Worm (Caenorhabditis elegans): ENCODE data around the gene fzo-1.
A peak's percentile ranks its signal among the peaks of the same experiment; 100 is the strongest.

Gene fzo-1

DNA sequence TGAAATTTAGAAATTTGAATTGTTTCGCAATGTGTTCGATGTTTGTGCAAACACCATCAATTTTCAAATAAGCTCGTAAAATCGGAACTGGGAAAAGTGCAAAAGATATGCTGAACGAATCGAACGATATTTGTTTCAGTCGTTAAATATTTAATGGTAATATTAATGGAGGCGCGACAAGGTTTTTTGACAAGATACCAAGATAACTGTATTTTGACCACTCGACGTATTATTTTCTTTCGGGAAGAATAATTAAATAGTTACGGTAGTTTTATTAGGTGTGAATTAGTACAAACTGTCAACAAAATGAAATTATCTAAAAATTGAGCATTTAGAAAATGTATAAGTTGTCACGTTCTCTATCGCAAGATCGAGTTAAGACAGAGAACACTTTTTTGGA, 31.7 kb downstream of the fzo-1 start (continued):
- no peak for TF ChIP-seq spr-3 (GFP tag; optimal IDR thresholded peaks at IDR 0.05)
- TF ChIP-seq ceh-82 (tag; optimal IDR thresholded peaks at IDR 0.05), result no peak
- no peak for TF ChIP-seq madf-9 (GFP tag; conservative IDR thresholded peaks at IDR 0.05)
- peak; percentile 22; the same call in 1 of the 2 replicates for TF ChIP-seq ceh-20 (GFP tag; IDR thresholded peaks at IDR 0.05)

- no peak for TF ChIP-seq ceh-32 (tag; optimal IDR thresholded peaks at IDR 0.05; ENCODE audit: poor library complexity)
- TF ChIP-seq tra-1 (GFP tag; IDR thresholded peaks at IDR 0.05), result no peak
- no peak for TF ChIP-seq nhr-42 (GFP tag; IDR thresholded peaks at IDR 0.05)
- TF ChIP-seq D1046.2 (GFP tag; IDR thresholded peaks at IDR 0.05), result no peak
- no peak for TF ChIP-seq jun-1 (tag; optimal IDR thresholded peaks at IDR 0.05)
- TF ChIP-seq mxl-3 (GFP tag; optimal IDR thresholded peaks at IDR 0.05), result no peak
- no peak for TF ChIP-seq R02D3.7 (tag; optimal IDR thresholded peaks at IDR 0.05)
- TF ChIP-seq mdt-29 (GFP tag; IDR thresholded peaks at IDR 0.05), result no peak
- TF ChIP-seq pha-4 (GFP tag; IDR thresholded peaks at IDR 0.05), result no peak
- no peak for TF ChIP-seq pha-4 (tag; optimal IDR thresholded peaks at IDR 0.05)
- TF ChIP-seq ctbp-1 (GFP tag; IDR thresholded peaks at IDR 0.05), result no peak
- TF ChIP-seq daf-8 (GFP tag; IDR thresholded peaks at IDR 0.05), result no peak
- TF ChIP-seq lim-7 (GFP tag; IDR thresholded peaks at IDR 0.05), result no peak
- TF ChIP-seq mes-2 (tag; optimal IDR thresholded peaks at IDR 0.05; ENCODE audit: poor library complexity, severe bottlenecking), result no peak
- TF ChIP-seq aly-2 (tag; optimal IDR thresholded peaks at IDR 0.05), result no peak
- no peak for TF ChIP-seq dmd-8 (GFP tag; IDR thresholded peaks at IDR 0.05)
- no peak for TF ChIP-seq mep-1 (tag; optimal IDR thresholded peaks at IDR 0.05)
- TF ChIP-seq zip-11 (GFP tag; IDR thresholded peaks at IDR 0.05), result no peak
- TF ChIP-seq aha-1 (tag), result no peak
- TF ChIP-seq nhr-102 (tag; optimal IDR thresholded peaks at IDR 0.05), result no peak
Measured at ce11 chrII:5801075-5801474, 34.9 kb downstream of the fzo-1 start, which contains the start of the genes K05F1.9 and K05F1.1. K05F1.9 (minus strand) TSS chrII:5801175. K05F1.1 (plus strand) TSS chrII:5801382.

ce11 chrII:5799553-5799952, 36.5 kb downstream of the fzo-1 start, which contains the start of gene K05F1.8:
K05F1.8 (minus strand) TSS chrII:5799653.
- TF ChIP-seq nhr-11 (tag; optimal IDR thresholded peaks at IDR 0.05) (no peak), mep-1 (tag; optimal IDR thresholded peaks at IDR 0.05) (no peak)

- TF ChIP-seq R02D3.7 (tag; optimal IDR thresholded peaks at IDR 0.05) (no peak), F44E2.7 (GFP tag; IDR thresholded peaks at IDR 0.05) (no peak), daf-12 (tag; optimal IDR thresholded peaks at IDR 0.05) (no peak), ama-1 (optimal IDR thresholded peaks at IDR 0.05) (no peak), ces-1 (GFP tag; optimal IDR thresholded peaks at IDR 0.05) (no peak), zip-2 (tag; optimal IDR thresholded peaks at IDR 0.05) (no peak), ztf-11 (tag; optimal IDR thresholded peaks at IDR 0.05) (no peak), cey-2 (tag; optimal IDR thresholded peaks at IDR 0.05; ENCODE audit: borderline replicate concordance, insufficient read depth) (no peak), nhr-10 (tag; optimal IDR thresholded peaks at IDR 0.05) (no peak), ceh-44 (GFP tag; IDR thresholded peaks at IDR 0.05) (no peak), unc-39 (tag; optimal IDR thresholded peaks at IDR 0.05) (no peak), mxl-2 (GFP tag; conservative IDR thresholded peaks at IDR 0.05) (no peak), ceh-20 (GFP tag; IDR thresholded peaks at IDR 0.05) (no peak), T20F7.1 (GFP tag; optimal IDR thresholded peaks at IDR 0.05) (no peak), duxl-1 (tag; optimal IDR thresholded peaks at IDR 0.05; ENCODE audit: poor library complexity) (no peak)
Measured at ce11 chrII:5797348-5797977, 38.5 kb downstream of the fzo-1 start, which contains the start of the genes msp-63 and msp-142. msp-63 (minus strand) TSS chrII:5797448. msp-142 (plus strand) TSS chrII:5797927.

All from whole organism, L4 larva.